Worm (Caenorhabditis elegans) whole organism, L3 larva: ENCODE measurements around the gene R08C7.4.
A peak's percentile ranks its signal among the peaks of the same experiment; 100 is the strongest.

Experiments
- ZK546.5 ChIP-seq: sonication (generic microtip); optimal IDR thresholded peaks from 2 replicates; lab custom pipeline; 2017; ENCODE audit warnings: missing biosample characterization, missing genetic modification characterization
- aly-2 ChIP-seq: fragments of 150-350 bp; optimal IDR thresholded peaks from 2 replicates; lab custom pipeline; 2014; ENCODE audit warnings: missing biosample characterization, missing genetic modification characterization
- ama-1 ChIP-seq: fragments of 150-350 bp; optimal IDR thresholded peaks from 2 replicates; lab custom pipeline; 2018
- ceh-16 ChIP-seq: sonication (generic microtip); optimal IDR thresholded peaks from 2 replicates; lab custom pipeline; 2017; ENCODE audit warnings: missing biosample characterization, missing genetic modification characterization
- ceh-28 ChIP-seq: fragments of 150-350 bp; optimal IDR thresholded peaks from 2 replicates; lab custom pipeline; 2014; ENCODE audit warnings: missing biosample characterization, missing genetic modification reagents, missing genetic modification characterization
- ceh-82 ChIP-seq: fragments of 150-350 bp; optimal IDR thresholded peaks from 2 replicates; lab custom pipeline; 2014; ENCODE audit warnings: missing biosample characterization, missing genetic modification characterization
- ceh-9 ChIP-seq: sonication (generic microtip); optimal IDR thresholded peaks from 2 replicates; lab custom pipeline; 2018; ENCODE audit warnings: missing biosample characterization, missing genetic modification characterization
- daf-12 ChIP-seq: fragments of 150-350 bp; optimal IDR thresholded peaks from 2 replicates; lab custom pipeline; 2014; ENCODE audit warnings: missing biosample characterization, missing genetic modification reagents, missing genetic modification characterization
- egl-27 ChIP-seq: sonication (generic microtip); optimal IDR thresholded peaks from 4 replicates; lab custom pipeline; 2017; ENCODE audit warnings: missing biosample characterization, missing genetic modification reagents, missing genetic modification characterization
- egl-5 ChIP-seq: fragments of 150-350 bp; optimal IDR thresholded peaks from 2 replicates; lab custom pipeline; 2017; ENCODE audit warnings: missing biosample characterization, missing genetic modification reagents, missing genetic modification characterization, inconsistent platforms
- elt-1 ChIP-seq: fragments of 150-350 bp; optimal IDR thresholded peaks from 2 replicates; lab custom pipeline; 2014; ENCODE audit warnings: missing biosample characterization, missing genetic modification characterization
- elt-2 ChIP-seq: sonication (generic microtip); optimal IDR thresholded peaks from 2 replicates; lab custom pipeline; 2016; ENCODE audit warnings: missing genetic modification reagents, mild to moderate bottlenecking, missing genetic modification characterization, missing compliant biosample characterization
- elt-3 ChIP-seq, 3 experiments: fragments of 150-350 bp in 1 of 3; sonication (generic microtip) in 2 of 3; optimal IDR thresholded peaks; 2 replicates in 2 of 3; 4 replicates in 1 of 3; lab custom pipeline; 2014 to 2017; ENCODE audit warnings: missing biosample characterization in 3 of 3, missing genetic modification characterization in 3 of 3
- fkh-10 ChIP-seq: sonication (generic microtip); optimal IDR thresholded peaks from 2 replicates; lab custom pipeline; 2017; ENCODE audit warnings: missing biosample characterization, missing genetic modification reagents, missing genetic modification characterization
- fkh-2 ChIP-seq: fragments of 150-350 bp; optimal IDR thresholded peaks from 2 replicates; lab custom pipeline; 2014; ENCODE audit warnings: missing biosample characterization, missing genetic modification reagents, missing genetic modification characterization
- fos-1 ChIP-seq: fragments of 150-350 bp; optimal IDR thresholded peaks from 2 replicates; lab custom pipeline; 2014; ENCODE audit warnings: missing biosample characterization, missing genetic modification characterization
- jun-1 ChIP-seq: fragments of 150-350 bp; optimal IDR thresholded peaks from 2 replicates; lab custom pipeline; 2014; ENCODE audit warnings: missing biosample characterization, missing genetic modification reagents, missing genetic modification characterization
- lin-15B ChIP-seq: fragments of 150-350 bp; optimal IDR thresholded peaks from 2 replicates; lab custom pipeline; 2014; ENCODE audit warnings: missing biosample characterization, missing genetic modification characterization
- lsy-12 ChIP-seq: sonication (generic microtip); optimal IDR thresholded peaks from 2 replicates; lab custom pipeline; 2016; ENCODE audit warnings: mild to moderate bottlenecking, missing genetic modification characterization, missing compliant biosample characterization
- mdl-1 ChIP-seq: fragments of 150-350 bp; optimal IDR thresholded peaks from 2 replicates; lab custom pipeline; 2014; ENCODE audit warnings: missing biosample characterization, missing genetic modification characterization
- mml-1 ChIP-seq: fragments of 150-350 bp; sonication (generic microtip); optimal IDR thresholded peaks from 3 replicates; lab custom pipeline; 2014; ENCODE audit warnings: missing biosample characterization, missing genetic modification characterization
- nfya-1 ChIP-seq: sonication (generic microtip); optimal IDR thresholded peaks from 2 replicates; lab custom pipeline; 2017; ENCODE audit warnings: missing genetic modification characterization, mild to moderate bottlenecking, missing compliant biosample characterization, antibody characterized with exemption, moderate library complexity; ENCODE audit not compliant: insufficient read depth
- nhr-11 ChIP-seq: fragments of 150-350 bp; optimal IDR thresholded peaks from 2 replicates; lab custom pipeline; 2014; ENCODE audit warnings: missing biosample characterization, missing genetic modification characterization
- nhr-12 ChIP-seq: fragments of 150-350 bp; optimal IDR thresholded peaks from 2 replicates; lab custom pipeline; 2014; ENCODE audit warnings: missing biosample characterization, missing genetic modification characterization
- nhr-23 ChIP-seq: fragments of 150-350 bp; optimal IDR thresholded peaks from 2 replicates; lab custom pipeline; 2014; ENCODE audit warnings: missing biosample characterization, missing genetic modification reagents, missing genetic modification characterization
- nhr-237 ChIP-seq: fragments of 150-350 bp; optimal IDR thresholded peaks from 2 replicates; lab custom pipeline; 2014; ENCODE audit warnings: missing biosample characterization, missing genetic modification characterization
- nhr-43 ChIP-seq: sonication (generic microtip); optimal IDR thresholded peaks from 2 replicates; lab custom pipeline; 2016; ENCODE audit warnings: mild to moderate bottlenecking, missing genetic modification characterization, missing compliant biosample characterization; ENCODE audit not compliant: poor library complexity, severe bottlenecking
- nhr-67 ChIP-seq: fragments of 150-350 bp; optimal IDR thresholded peaks from 2 replicates; lab custom pipeline; 2014; ENCODE audit warnings: missing biosample characterization, missing genetic modification characterization
- nhr-76 ChIP-seq: fragments of 150-350 bp; sonication (generic microtip); optimal IDR thresholded peaks from 5 replicates; lab custom pipeline; 2014; ENCODE audit warnings: missing biosample characterization, missing genetic modification characterization
- nhr-77 ChIP-seq: fragments of 150-350 bp; optimal IDR thresholded peaks from 2 replicates; lab custom pipeline; 2014; ENCODE audit warnings: missing biosample characterization, missing genetic modification characterization
- pha-4 ChIP-seq: fragments of 150-350 bp; optimal IDR thresholded peaks from 2 replicates; lab custom pipeline; 2014; ENCODE audit warnings: missing biosample characterization, missing genetic modification reagents, missing genetic modification characterization
- pqm-1 ChIP-seq: fragments of 150-350 bp; optimal IDR thresholded peaks from 2 replicates; lab custom pipeline; 2017; ENCODE audit warnings: missing biosample characterization, missing genetic modification characterization, inconsistent platforms
- sea-2 ChIP-seq: fragments of 150-350 bp; sonication (generic microtip); optimal IDR thresholded peaks from 4 replicates; lab custom pipeline; 2014; ENCODE audit warnings: missing biosample characterization, missing genetic modification reagents, missing genetic modification characterization
- snpc-4 ChIP-seq: fragments of 150-350 bp; optimal IDR thresholded peaks from 2 replicates; lab custom pipeline; 2014; ENCODE audit warnings: missing biosample characterization, missing genetic modification characterization
- tbx-2 ChIP-seq: sonication (generic microtip); optimal IDR thresholded peaks from 2 replicates; lab custom pipeline; 2016; ENCODE audit warnings: mild to moderate bottlenecking, missing genetic modification characterization, missing compliant biosample characterization
- unc-39 ChIP-seq: sonication (generic microtip); optimal IDR thresholded peaks from 4 replicates; lab custom pipeline; 2017; ENCODE audit warnings: missing biosample characterization, missing genetic modification characterization
- unc-62 ChIP-seq: fragments of 150-350 bp; sonication (generic microtip); optimal IDR thresholded peaks from 4 replicates; lab custom pipeline; 2014; ENCODE audit warnings: missing biosample characterization, missing genetic modification reagents, missing genetic modification characterization
- zag-1 ChIP-seq: fragments of 150-350 bp; optimal IDR thresholded peaks from 2 replicates; lab custom pipeline; 2014; ENCODE audit warnings: missing biosample characterization, missing genetic modification characterization
- ztf-11 ChIP-seq: fragments of 150-350 bp; optimal IDR thresholded peaks from 2 replicates; lab custom pipeline; 2014; ENCODE audit warnings: missing biosample characterization, missing genetic modification characterization

R08C7.4 gene

DNA sequence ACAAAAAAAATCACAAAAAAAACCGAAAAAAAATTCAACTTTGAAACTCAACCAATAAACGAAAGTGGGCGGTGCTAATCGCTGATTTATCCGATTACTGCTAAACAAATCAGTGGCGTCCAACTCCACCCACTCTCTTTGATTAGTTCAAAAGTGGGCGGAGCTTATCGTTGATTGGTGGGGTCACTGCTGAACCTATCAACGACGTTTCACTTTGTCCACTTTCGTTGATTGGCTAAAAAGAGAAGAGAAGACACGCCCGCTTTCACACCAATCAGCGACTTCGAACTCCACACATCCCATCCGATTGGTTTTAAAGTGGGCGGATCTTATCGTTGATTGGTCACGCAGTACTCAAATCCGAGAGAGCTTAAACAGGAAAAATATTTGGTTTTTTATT lies 10.9 kb upstream of the R08C7.4 start:
- TF ChIP-seq egl-27: no peak
- peak; percentile 3 for TF ChIP-seq lin-15B
- peak; percentile 93 for TF ChIP-seq nfya-1 (tag; lab: Kevin White, UChicago)

DNA sequence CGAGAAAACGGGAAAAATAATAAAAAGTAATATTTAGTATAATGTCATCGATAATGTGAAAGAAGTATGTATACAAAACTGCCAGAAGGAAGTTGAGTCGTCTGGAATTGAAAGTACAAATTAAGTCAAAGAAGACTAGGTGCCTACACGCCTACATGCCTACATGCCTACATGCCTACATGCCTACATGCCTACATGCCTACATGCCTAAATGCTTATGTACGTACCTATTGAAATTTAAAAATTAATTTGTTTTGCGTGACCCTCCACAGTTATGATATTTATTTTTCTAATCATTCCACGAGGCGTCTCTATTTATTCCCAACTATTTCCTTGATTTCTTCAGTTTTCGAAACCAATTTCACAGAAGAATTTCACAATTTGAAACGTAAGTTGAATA lies 4.9 kb upstream of the R08C7.4 start, which contains the start of the genes str-185 and R08C7.5:
Gene str-185, minus strand, starts transcription at position 101 of the 400 bp plus-strand sequence.
Gene R08C7.5, plus strand, starts transcription at position 329 of the 400 bp plus-strand sequence.
- TF ChIP-seq ceh-28 (tag; lab: Kevin White, UChicago) (no peak), unc-39 (tag; lab: Kevin White, UChicago) (no peak)

DNA sequence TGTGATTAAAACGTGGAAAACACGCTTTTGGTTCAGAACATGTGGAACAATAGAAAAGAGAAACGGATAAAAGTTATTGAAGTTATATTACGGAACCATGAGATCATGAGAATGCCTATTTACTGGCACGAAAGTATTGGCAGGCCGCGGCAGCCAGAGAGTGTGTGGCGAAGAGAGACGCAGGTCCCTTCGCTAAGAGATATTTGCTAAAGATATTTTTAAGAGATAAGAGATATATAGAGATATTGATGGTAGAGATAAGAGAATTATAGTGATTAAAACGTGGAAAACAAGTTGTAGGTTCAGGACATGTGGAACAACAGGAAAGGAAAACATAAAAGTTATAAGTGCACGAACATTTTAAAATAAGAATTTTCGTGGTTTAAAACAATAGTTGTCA lies 3.0 kb downstream of the R08C7.4 start:
- TF ChIP-seq nhr-23 (tag; lab: Kevin White, UChicago) (peak; percentile 20), jun-1 (tag; lab: Kevin White, UChicago) (no peak), elt-1 (tag; lab: Kevin White, UChicago) (peak; percentile 81), nhr-67 (no peak)

DNA sequence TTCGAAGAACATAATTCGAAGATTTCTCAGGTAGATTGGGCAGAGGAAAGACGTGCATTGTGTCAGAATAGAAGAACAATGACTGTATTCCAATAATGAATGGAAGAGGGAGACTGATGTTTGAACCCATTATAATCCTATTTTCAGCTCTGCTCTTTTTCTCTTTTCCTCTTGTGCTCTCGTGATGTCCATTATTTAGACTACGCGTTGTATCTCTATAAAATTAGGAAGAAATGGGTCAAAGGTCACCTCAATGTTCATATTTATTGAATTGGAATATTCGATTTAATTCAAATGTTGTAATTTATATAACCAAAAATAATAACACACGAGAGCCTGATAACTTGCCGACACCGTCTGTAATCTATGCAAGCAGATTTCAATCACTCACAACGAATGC lies 4.4 kb downstream of the R08C7.4 start, which contains the start of gene fbxb-74:
Gene fbxb-74, minus strand, starts transcription at position 101 of the 400 bp plus-strand sequence.
- TF ChIP-seq zag-1 (tag; lab: Kevin White, UChicago) (no peak), ceh-9 (no peak), egl-27 (no peak), ceh-82 (no peak), sea-2 (GFP tag; lab: Kevin White, UChicago) (no peak), ama-1 (lab: Kevin White, UChicago) (no peak)

DNA sequence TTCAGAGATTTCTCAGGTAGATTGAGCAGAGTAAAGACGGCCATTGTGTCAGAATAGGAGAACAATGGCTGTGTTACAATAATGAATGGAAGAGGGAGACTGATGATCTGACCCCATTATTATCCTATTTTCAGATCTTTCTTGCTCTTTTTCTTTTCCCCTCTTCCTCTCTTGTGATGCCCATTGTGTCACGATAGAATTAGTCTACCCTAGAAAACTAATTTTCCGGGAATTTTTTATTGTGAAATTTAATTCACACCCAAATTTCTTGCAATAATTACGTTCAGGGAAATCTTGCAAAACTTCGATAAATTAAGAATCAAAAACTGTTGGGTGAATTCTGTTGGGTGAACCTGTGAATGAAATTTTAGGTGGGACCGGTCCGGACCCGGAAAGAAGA lies 6.2 kb downstream of the R08C7.4 start, which contains the start of gene fbxb-75:
Gene fbxb-75, minus strand, starts transcription at position 101 of the 400 bp plus-strand sequence.
- TF ChIP-seq elt-3 (tag; optimal IDR thresholded peaks at IDR 0.05; lab: Kevin White, UChicago) (no peak), sea-2 (GFP tag; lab: Kevin White, UChicago) (no peak), nhr-43 (tag; lab: Kevin White, UChicago) (no peak), nhr-76 (no peak), snpc-4 (no peak), ceh-82 (no peak), egl-27 (no peak), nhr-23 (tag; lab: Kevin White, UChicago) (no peak), elt-1 (tag; lab: Kevin White, UChicago) (no peak), ceh-9 (no peak)

DNA sequence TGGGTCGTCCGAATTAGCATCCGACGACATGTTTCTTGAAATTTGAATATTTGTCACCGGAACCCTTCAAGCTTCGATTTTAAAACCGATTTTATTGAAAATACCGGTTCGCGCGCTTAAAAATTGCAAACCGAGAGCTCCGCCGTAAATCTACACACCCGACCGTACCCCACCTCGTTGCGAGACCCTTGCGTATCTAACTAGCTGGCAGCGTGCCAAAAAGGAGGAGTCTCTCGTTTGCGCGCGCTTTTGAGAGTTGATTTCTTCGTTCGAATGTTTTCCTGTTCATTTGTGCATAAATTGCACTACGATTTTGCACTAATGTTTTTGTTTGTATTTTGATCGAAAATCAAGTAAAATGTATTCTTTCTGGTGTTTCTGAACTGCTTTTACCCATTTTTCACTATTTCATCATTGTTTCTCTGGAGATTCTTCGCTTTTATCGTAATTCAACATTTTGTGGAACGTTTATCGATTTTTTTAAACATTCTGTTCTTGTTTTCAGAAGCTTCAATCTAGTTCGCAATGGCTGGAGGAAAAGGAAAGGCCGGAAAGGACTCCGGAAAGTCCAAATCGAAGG lies 11.0 kb downstream of the R08C7.4 start, which contains the start of the genes wapl-1 and htz-1:
Gene wapl-1, minus strand, starts transcription at position 30 of the 580 bp plus-strand sequence.
Gene htz-1, plus strand, starts transcription at position 506 of the 580 bp plus-strand sequence.
- TF ChIP-seq nhr-11 (tag; lab: Kevin White, UChicago) (peak; percentile 75), fos-1 (tag; lab: Kevin White, UChicago) (peak; percentile 69), nfya-1 (tag; lab: Kevin White, UChicago) (peak; percentile 99), lsy-12 (tag; lab: Kevin White, UChicago) (peak; percentile 94), elt-2 (peak; percentile 83), nhr-12 (tag; lab: Kevin White, UChicago) (no peak), elt-1 (tag; lab: Kevin White, UChicago) (peak; percentile 81), zag-1 (tag; lab: Kevin White, UChicago) (peak; percentile 42), ceh-9 (no peak), sea-2 (GFP tag; lab: Kevin White, UChicago) (no peak), unc-39 (tag; lab: Kevin White, UChicago) (no peak), aly-2 (tag; lab: Kevin White, UChicago) (no peak), ceh-82 (peak; percentile 68), mdl-1 (peak; percentile 49), nhr-237 (tag; lab: Kevin White, UChicago) (no peak), elt-3 (tag; optimal IDR thresholded peaks at IDR 0.05; lab: Kevin White, UChicago) (peak in 1 of 3 experiments; percentile 18), mml-1 (tag; lab: Kevin White, UChicago) (no peak), egl-5 (tag; lab: Kevin White, UChicago) (peak; percentile 24), egl-27 (peak; percentile 76), snpc-4 (peak; percentile 88), pha-4 (tag; lab: Kevin White, UChicago) (peak; percentile 99), nhr-67 (no peak), ZK546.5 (peak; percentile 98), ceh-16 (tag; lab: Kevin White, UChicago) (no peak), daf-12 (tag; lab: Kevin White, UChicago) (peak; percentile 42), nhr-23 (tag; lab: Kevin White, UChicago) (peak; percentile 98), fkh-2 (tag; lab: Kevin White, UChicago) (peak; percentile 26), tbx-2 (tag; lab: Kevin White, UChicago) (peak; percentile 85), pqm-1 (peak; percentile 69), jun-1 (tag; lab: Kevin White, UChicago) (peak; percentile 92), nhr-76 (no peak), unc-62 (no peak), ama-1 (lab: Kevin White, UChicago) (peak; percentile 79), nhr-77 (peak; percentile 69), ceh-28 (tag; lab: Kevin White, UChicago) (peak; percentile 81), ztf-11 (tag; lab: Kevin White, UChicago) (no peak), fkh-10 (GFP tag; lab: Kevin White, UChicago) (peak; percentile 84)
